Worm (Caenorhabditis elegans) whole organism, L1 larva: ENCODE measurements around the gene F42A10.9.

Source experiments
- C34B4.2 ChIP-seq: sonication (generic microtip); optimal IDR thresholded peaks from 2 replicates; lab custom pipeline; 2017; ENCODE audit warnings: mild to moderate bottlenecking, missing genetic modification characterization, missing compliant biosample characterization
- Y116A8C.19 ChIP-seq: sonication (generic microtip); optimal IDR thresholded peaks from 2 replicates; lab custom pipeline; 2016; ENCODE audit warnings: missing compliant biosample characterization, missing genetic modification characterization, borderline replicate concordance
- blmp-1 ChIP-seq: fragments of 150-350 bp; optimal IDR thresholded peaks from 2 replicates; lab custom pipeline; 2014; ENCODE audit warnings: missing biosample characterization, missing genetic modification characterization
- ceh-63 ChIP-seq: fragments of 200-800 bp; sonication (Bioruptor generic); optimal IDR thresholded peaks from 2 replicates; lab custom pipeline; 2018; ENCODE audit warnings: mild to moderate bottlenecking, missing genetic modification characterization, missing compliant biosample characterization
- ceh-90 ChIP-seq: sonication (generic microtip); optimal IDR thresholded peaks from 2 replicates; lab custom pipeline; 2016; ENCODE audit warnings: missing genetic modification characterization, missing compliant biosample characterization
- ces-1 ChIP-seq: fragments of 150-350 bp; optimal IDR thresholded peaks from 2 replicates; lab custom pipeline; 2014; ENCODE audit warnings: missing biosample characterization, missing genetic modification reagents, missing genetic modification characterization
- dsc-1 ChIP-seq: sonication (generic microtip); optimal IDR thresholded peaks from 2 replicates; lab custom pipeline; 2016; ENCODE audit warnings: mild to moderate bottlenecking, missing genetic modification characterization, missing compliant biosample characterization
- efl-1 ChIP-seq, 4 experiments: fragments of 150-350 bp; optimal IDR thresholded peaks in 3 of 4; peaks in 1 of 4; 1 replicate in 1 of 4; 2 replicates in 3 of 4; lab custom pipeline; 2014; ENCODE audit warnings: missing biosample characterization in 2 of 4, missing genetic modification characterization in 2 of 4, missing genetic modification reagents in 2 of 4
- egl-27 ChIP-seq, 2 experiments: fragments of 150-350 bp in 1 of 2; sonication (generic microtip); optimal IDR thresholded peaks; 3 replicates each; lab custom pipeline; 2017 to 2018; ENCODE audit warnings: missing biosample characterization in 2 of 2, missing genetic modification characterization in 2 of 2, missing genetic modification reagents in 2 of 2
- elt-2 ChIP-seq: sonication (generic microtip); optimal IDR thresholded peaks from 2 replicates; lab custom pipeline; 2016; ENCODE audit warnings: missing genetic modification characterization, mild to moderate bottlenecking, inconsistent platforms, missing compliant biosample characterization, missing genetic modification reagents
- elt-3 ChIP-seq, 6 experiments: fragments of 150-350 bp in 1 of 6; sonication (generic microtip); optimal IDR thresholded peaks; 2 replicates each; lab custom pipeline; 2017 to 2018; ENCODE audit warnings: missing biosample characterization in 6 of 6, missing genetic modification characterization in 6 of 6, inconsistent platforms in 1 of 6
- fkh-10 ChIP-seq: sonication (generic microtip); optimal IDR thresholded peaks from 2 replicates; lab custom pipeline; 2017; ENCODE audit warnings: missing biosample characterization, missing genetic modification reagents, missing genetic modification characterization
- fkh-4 ChIP-seq: sonication (generic microtip); optimal IDR thresholded peaks from 2 replicates; lab custom pipeline; 2016; ENCODE audit warnings: missing compliant biosample characterization, missing genetic modification characterization, borderline replicate concordance
- hpl-2 ChIP-seq: fragments of 150-350 bp; optimal IDR thresholded peaks from 2 replicates; lab custom pipeline; 2014; ENCODE audit warnings: missing biosample characterization, missing genetic modification reagents, missing genetic modification characterization
- irx-1 ChIP-seq: sonication (generic microtip); optimal IDR thresholded peaks from 2 replicates; lab custom pipeline; 2016; ENCODE audit warnings: missing genetic modification characterization, missing compliant biosample characterization
- isw-1 ChIP-seq: fragments of 200-800 bp; sonication (Bioruptor generic); IDR thresholded peaks from 2 replicates; pipeline ENCODE4 v1.3.6; 2022; ENCODE audit warnings: missing genetic modification characterization, missing compliant biosample characterization
- jun-1 ChIP-seq: fragments of 150-350 bp; optimal IDR thresholded peaks from 2 replicates; lab custom pipeline; 2014; ENCODE audit warnings: missing biosample characterization, missing genetic modification reagents, missing genetic modification characterization
- lin-13 ChIP-seq: fragments of 150-350 bp; optimal IDR thresholded peaks from 2 replicates; lab custom pipeline; 2014; ENCODE audit warnings: missing biosample characterization, missing genetic modification reagents, missing genetic modification characterization
- lin-14 ChIP-seq: fragments of 200-800 bp; sonication (Bioruptor generic); optimal IDR thresholded peaks from 2 replicates; lab custom pipeline; 2018; ENCODE audit warnings: mild to moderate bottlenecking, missing genetic modification characterization, moderate library complexity, missing compliant biosample characterization
- lin-15B ChIP-seq: fragments of 150-350 bp; sonication (generic microtip); optimal IDR thresholded peaks from 3 replicates; lab custom pipeline; 2014; ENCODE audit warnings: missing biosample characterization, missing genetic modification characterization
- lin-35 ChIP-seq, 2 experiments: fragments of 150-350 bp; optimal IDR thresholded peaks; 2 replicates each; lab custom pipeline; 2014; ENCODE audit warnings: missing biosample characterization in 2 of 2, missing genetic modification characterization in 2 of 2, missing genetic modification reagents in 2 of 2
- lir-3 ChIP-seq: sonication (generic microtip); optimal IDR thresholded peaks from 2 replicates; lab custom pipeline; 2016; ENCODE audit warnings: mild to moderate bottlenecking, missing genetic modification characterization, moderate library complexity, missing compliant biosample characterization; ENCODE audit not compliant: poor library complexity
- mef-2 ChIP-seq: fragments of 150-350 bp; optimal IDR thresholded peaks from 2 replicates; lab custom pipeline; 2014; ENCODE audit warnings: missing biosample characterization, missing genetic modification characterization
- mep-1 ChIP-seq: fragments of 150-350 bp; optimal IDR thresholded peaks from 2 replicates; lab custom pipeline; 2014; ENCODE audit warnings: missing biosample characterization, missing genetic modification characterization
- nhr-11 ChIP-seq: fragments of 150-350 bp; optimal IDR thresholded peaks from 2 replicates; lab custom pipeline; 2014; ENCODE audit warnings: missing biosample characterization, missing genetic modification characterization
- nhr-12 ChIP-seq: sonication (generic microtip); optimal IDR thresholded peaks from 2 replicates; lab custom pipeline; 2017; ENCODE audit warnings: missing biosample characterization, missing genetic modification characterization
- nhr-20 ChIP-seq: sonication (generic microtip); optimal IDR thresholded peaks from 2 replicates; lab custom pipeline; 2016; ENCODE audit warnings: mild to moderate bottlenecking, missing genetic modification characterization, missing compliant biosample characterization
- nhr-28 ChIP-seq: fragments of 150-350 bp; optimal IDR thresholded peaks from 2 replicates; lab custom pipeline; 2014; ENCODE audit warnings: missing biosample characterization, missing genetic modification characterization
- nhr-47 ChIP-seq: sonication (generic microtip); optimal IDR thresholded peaks from 2 replicates; lab custom pipeline; 2016; ENCODE audit warnings: mild to moderate bottlenecking, missing genetic modification characterization, moderate library complexity, missing compliant biosample characterization
- nhr-76 ChIP-seq: sonication (generic microtip); optimal IDR thresholded peaks from 2 replicates; lab custom pipeline; 2017; ENCODE audit warnings: missing biosample characterization, missing genetic modification characterization
- nhr-77 ChIP-seq: fragments of 150-350 bp; optimal IDR thresholded peaks from 2 replicates; lab custom pipeline; 2014; ENCODE audit warnings: missing biosample characterization, missing genetic modification characterization
- nhr-90 ChIP-seq: sonication (generic microtip); optimal IDR thresholded peaks from 2 replicates; lab custom pipeline; 2016; ENCODE audit warnings: mild to moderate bottlenecking, missing genetic modification characterization, missing compliant biosample characterization; ENCODE audit not compliant: poor library complexity
- pag-3 ChIP-seq: sonication (generic microtip); optimal IDR thresholded peaks from 2 replicates; lab custom pipeline; 2017; ENCODE audit warnings: missing genetic modification characterization, mild to moderate bottlenecking, missing compliant biosample characterization, antibody characterized with exemption, borderline replicate concordance; ENCODE audit not compliant: insufficient read depth
- pqm-1 ChIP-seq: sonication (generic microtip); optimal IDR thresholded peaks from 3 replicates; lab custom pipeline; 2017; ENCODE audit warnings: missing biosample characterization, missing genetic modification characterization
- rnt-1 ChIP-seq: sonication (generic microtip); optimal IDR thresholded peaks from 2 replicates; lab custom pipeline; 2016; ENCODE audit warnings: mild to moderate bottlenecking, missing genetic modification characterization, moderate library complexity, missing compliant biosample characterization
- skn-1 ChIP-seq: fragments of 150-350 bp; optimal IDR thresholded peaks from 2 replicates; lab custom pipeline; 2014; ENCODE audit warnings: missing biosample characterization, missing genetic modification characterization
- sptf-1 ChIP-seq: fragments of 150-350 bp; optimal IDR thresholded peaks from 2 replicates; lab custom pipeline; 2014; ENCODE audit warnings: missing biosample characterization, missing genetic modification characterization
- sup-37 ChIP-seq: fragments of 200-800 bp; sonication (Bioruptor generic); optimal IDR thresholded peaks from 2 replicates; lab custom pipeline; 2018; ENCODE audit warnings: mild to moderate bottlenecking, missing genetic modification characterization, missing compliant biosample characterization
- tlp-1 ChIP-seq: fragments of 150-350 bp; optimal IDR thresholded peaks from 2 replicates; lab custom pipeline; 2014; ENCODE audit warnings: missing biosample characterization, missing genetic modification characterization
- unc-62 ChIP-seq: fragments of 150-350 bp; optimal IDR thresholded peaks from 2 replicates; lab custom pipeline; 2014; ENCODE audit warnings: missing biosample characterization, missing genetic modification reagents, missing genetic modification characterization
- vab-15 ChIP-seq: sonication (generic microtip); optimal IDR thresholded peaks from 2 replicates; lab custom pipeline; 2017; ENCODE audit warnings: missing genotype, mild to moderate bottlenecking, missing genetic modification characterization, missing compliant biosample characterization
- xbp-1 ChIP-seq: sonication (generic microtip); optimal IDR thresholded peaks from 2 replicates; lab custom pipeline; 2016; ENCODE audit warnings: missing genetic modification characterization, missing compliant biosample characterization
- zip-4 ChIP-seq: fragments of 200-800 bp; sonication (Bioruptor generic); optimal IDR thresholded peaks from 2 replicates; lab custom pipeline; 2018; ENCODE audit warnings: mild to moderate bottlenecking, missing genetic modification characterization, moderate library complexity, missing compliant biosample characterization
- ztf-11 ChIP-seq, 2 experiments: sonication (generic microtip); optimal IDR thresholded peaks; 2 replicates each; lab custom pipeline; 2016 to 2017; ENCODE audit warnings: missing genetic modification characterization in 2 of 2, missing biosample characterization in 1 of 2, missing compliant biosample characterization in 1 of 2

F42A10.9 gene

DNA sequence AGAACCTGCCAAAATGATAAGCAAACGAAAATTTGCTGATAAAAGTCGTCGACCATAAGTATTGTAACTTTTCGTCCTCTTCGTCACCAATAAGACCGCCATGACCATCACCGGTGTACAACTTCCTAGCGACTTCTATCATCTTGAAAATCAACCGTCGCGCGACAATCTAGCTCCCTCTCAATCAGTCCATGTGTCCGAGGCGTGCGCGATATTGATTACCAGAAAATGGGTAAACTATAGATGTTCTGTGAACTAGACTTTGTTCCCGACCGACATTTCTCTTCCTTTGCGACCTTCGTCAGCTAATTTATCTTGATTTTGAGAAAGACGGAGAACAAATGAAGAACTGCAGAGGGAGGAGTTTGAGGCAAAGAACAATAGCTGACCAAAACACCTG lies 19.1 kb upstream of the F42A10.9 start (continued):
- TF ChIP-seq xbp-1 (tag; lab: Kevin White, UChicago) (no peak), nhr-11 (no peak), jun-1 (no peak), tlp-1 (no peak), lin-13 (GFP tag; lab: Kevin White, UChicago) (no peak), mep-1 (tag; lab: Kevin White, UChicago) (peak; percentile 45), pag-3 (tag; lab: Kevin White, UChicago) (no peak), nhr-90 (peak; percentile 65), sup-37 (no peak), ceh-63 (GFP tag; lab: Kevin White, UChicago) (no peak), pqm-1 (no peak), C34B4.2 (tag; lab: Kevin White, UChicago) (no peak), lir-3 (tag; lab: Kevin White, UChicago) (no peak)

DNA sequence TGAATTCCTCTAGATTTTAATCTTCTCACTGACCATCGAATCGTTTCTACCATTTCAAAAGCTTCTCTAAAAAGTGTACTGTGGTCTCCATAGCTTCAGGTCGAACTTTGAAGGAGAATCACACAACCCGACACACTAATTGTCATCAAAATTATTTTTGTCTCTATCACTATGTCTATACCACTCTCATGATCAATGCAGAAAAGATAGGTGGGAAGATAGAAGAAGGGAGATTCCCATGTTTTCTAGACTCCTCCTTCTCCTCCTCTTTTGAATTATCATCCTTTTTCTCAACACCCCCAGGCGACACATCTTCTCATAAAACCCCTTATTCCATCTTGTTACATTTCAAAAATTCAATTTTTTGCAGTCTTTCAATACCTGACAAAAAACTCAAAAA lies 18.5 kb upstream of the F42A10.9 start, which contains the start of gene Y42G9A.3:
Gene Y42G9A.3, plus strand, starts transcription at position 363 of the 400 bp plus-strand sequence.
- TF ChIP-seq elt-2 (no peak), fkh-10 (GFP tag; lab: Kevin White, UChicago) (no peak), egl-27 (tag; optimal IDR thresholded peaks at IDR 0.05; lab: Kevin White, UChicago) (no peak), vab-15 (no peak), hpl-2 (GFP tag; lab: Kevin White, UChicago) (no peak), ces-1 (no peak), isw-1 (no peak), mef-2 (no peak), ztf-11 (tag; optimal IDR thresholded peaks at IDR 0.05; lab: Kevin White, UChicago) (no peak), ceh-90 (tag; lab: Kevin White, UChicago) (no peak), lin-14 (peak; percentile 21), nhr-28 (no peak), Y116A8C.19 (no peak), fkh-4 (tag; lab: Kevin White, UChicago) (no peak), lin-15B (tag; lab: Kevin White, UChicago) (no peak), nhr-47 (no peak), elt-3 (tag; optimal IDR thresholded peaks at IDR 0.05; lab: Kevin White, UChicago) (peak in 1 of 6 experiments; percentile 55), sptf-1 (tag; lab: Kevin White, UChicago) (no peak), lin-35 (GFP tag; optimal IDR thresholded peaks at IDR 0.05; lab: Kevin White, UChicago) (peak in 1 of 2 experiments; percentile 47), nhr-76 (tag; lab: Kevin White, UChicago) (no peak), xbp-1 (tag; lab: Kevin White, UChicago) (no peak), efl-1 (optimal IDR thresholded peaks at IDR 0.05; lab: Kevin White, UChicago) (no peak), efl-1 (GFP tag; optimal IDR thresholded peaks at IDR 0.05 in 1 of 2; lab: Kevin White, UChicago) (peak in 1 of 2 experiments; percentile 51), nhr-12 (tag; lab: Kevin White, UChicago) (no peak), skn-1 (tag; lab: Kevin White, UChicago) (peak; percentile 82), nhr-20 (peak; percentile 7), irx-1 (tag; lab: Kevin White, UChicago) (no peak), nhr-77 (tag; lab: Kevin White, UChicago) (no peak), blmp-1 (tag; lab: Kevin White, UChicago) (no peak)

DNA sequence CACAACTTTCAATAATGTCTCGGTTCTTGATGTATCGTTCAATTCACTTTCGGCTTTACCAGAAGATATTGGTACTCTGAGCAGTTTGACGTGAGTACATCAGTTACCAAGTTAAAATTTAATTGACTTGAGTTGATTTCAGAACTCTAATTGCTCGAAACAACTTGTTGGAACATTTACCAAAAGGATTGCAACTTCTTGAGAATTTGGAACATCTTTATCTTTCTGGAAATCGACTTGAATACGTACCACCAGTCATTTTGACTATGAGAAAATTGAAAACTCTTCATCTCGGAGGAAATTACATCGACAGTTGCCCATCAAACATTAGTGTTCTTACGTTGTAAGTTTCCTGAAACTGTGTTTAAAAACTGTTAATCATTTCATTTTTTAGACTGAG lies 17.6 kb upstream of the F42A10.9 start:
- no peak for TF ChIP-seq dsc-1
- no peak for TF ChIP-seq pqm-1
- no peak for TF ChIP-seq nhr-90
- TF ChIP-seq efl-1 (optimal IDR thresholded peaks at IDR 0.05; lab: Kevin White, UChicago): no peak
- TF ChIP-seq efl-1 (GFP tag; optimal IDR thresholded peaks at IDR 0.05 in 1 of 2; lab: Kevin White, UChicago): peak in 1 of 2 experiments; percentile 67
- no peak for TF ChIP-seq nhr-77 (tag; lab: Kevin White, UChicago)
- TF ChIP-seq unc-62 (GFP tag; lab: Kevin White, UChicago): no peak
- no peak for TF ChIP-seq zip-4 (GFP tag; lab: Kevin White, UChicago)
- no peak for TF ChIP-seq rnt-1 (tag; lab: Kevin White, UChicago)
